Fruit fly (Drosophila melanogaster) whole organism, embryonic: ENCODE measurements around the gene CG12811.
A peak's percentile ranks its signal among the peaks of the same experiment; 100 is the strongest.

Source experiments
- Ada2b ChIP-seq: fragments of 200-800 bp; sonication (Bioruptor generic); IDR thresholded peaks from 2 replicates; pipeline ENCODE4 v1.3.6; 2022; ENCODE audit warnings: missing biosample characterization, missing genetic modification characterization
- BEAF-32 ChIP-seq: fragments of 200-800 bp; sonication (Bioruptor generic); optimal IDR thresholded peaks from 3 replicates; lab custom pipeline; 2017; ENCODE audit warnings: missing biosample characterization, missing genetic modification characterization, mild to moderate bottlenecking, moderate library complexity, missing genetic modification reagents
- Bdp1 ChIP-seq: fragments of 200-800 bp; sonication (Bioruptor generic); optimal IDR thresholded peaks from 3 replicates; lab custom pipeline; 2016; ENCODE audit warnings: missing biosample characterization, missing genetic modification characterization
- CG10321 ChIP-seq: fragments of 200-800 bp; sonication (Bioruptor generic); IDR thresholded peaks from 2 replicates; pipeline ENCODE4 v1.3.6; 2022; ENCODE audit warnings: missing biosample characterization, missing genetic modification characterization
- CG10366 ChIP-seq: fragments of 200-800 bp; sonication (Bioruptor generic); IDR thresholded peaks from 2 replicates; pipeline ENCODE4 v1.3.6; 2022; ENCODE audit warnings: missing biosample characterization, missing genetic modification characterization
- CG10462 ChIP-seq: fragments of 200-800 bp; sonication (Bioruptor generic); optimal IDR thresholded peaks from 2 replicates; lab custom pipeline; 2016; ENCODE audit warnings: missing biosample characterization, missing genetic modification characterization
- CG10959 ChIP-seq: fragments of 200-800 bp; sonication (Bioruptor generic); IDR thresholded peaks from 2 replicates; pipeline ENCODE4 v1.3.6; 2022; ENCODE audit warnings: missing biosample characterization, missing genetic modification characterization
- CG12104 ChIP-seq: fragments of 200-800 bp; sonication (Bioruptor generic); optimal IDR thresholded peaks from 3 replicates; lab custom pipeline; 2016; ENCODE audit warnings: missing biosample characterization, missing genetic modification characterization
- CG1233 ChIP-seq: fragments of 200-800 bp; sonication (Bioruptor generic); optimal IDR thresholded peaks from 4 replicates; lab custom pipeline; 2018; ENCODE audit warnings: missing biosample characterization, mild to moderate bottlenecking, missing genetic modification characterization
- CG13287 ChIP-seq: fragments of 200-800 bp; sonication (Bioruptor generic); IDR thresholded peaks from 2 replicates; pipeline ENCODE4 v1.3.6; 2022; ENCODE audit warnings: missing biosample characterization, missing genetic modification characterization; ENCODE audit not compliant: partially characterized antibody
- CG1529 ChIP-seq: fragments of 200-800 bp; sonication (Bioruptor generic); optimal IDR thresholded peaks from 3 replicates; lab custom pipeline; 2018; ENCODE audit warnings: missing biosample characterization, missing genetic modification characterization
- CG15696 ChIP-seq: fragments of 200-800 bp; sonication (Bioruptor generic); optimal IDR thresholded peaks from 2 replicates; lab custom pipeline; 2019; ENCODE audit warnings: missing biosample characterization, mild to moderate bottlenecking, missing genetic modification characterization, moderate library complexity
- CG18011 ChIP-seq: fragments of 200-800 bp; sonication (Bioruptor generic); optimal IDR thresholded peaks from 2 replicates; lab custom pipeline; 2017; ENCODE audit warnings: missing biosample characterization, missing genetic modification characterization, mild to moderate bottlenecking, moderate library complexity, missing genotype
- CG18476 ChIP-seq: fragments of 200-800 bp; sonication (Bioruptor generic); optimal IDR thresholded peaks from 2 replicates; lab custom pipeline; 2016; ENCODE audit warnings: missing biosample characterization, mild to moderate bottlenecking, missing genetic modification characterization
- CG3065 ChIP-seq: fragments of 200-800 bp; sonication (Bioruptor generic); optimal IDR thresholded peaks from 2 replicates; lab custom pipeline; 2016; ENCODE audit warnings: missing biosample characterization, missing genetic modification characterization
- CG34376 ChIP-seq: fragments of 200-800 bp; sonication (Bioruptor generic); optimal IDR thresholded peaks from 2 replicates; lab custom pipeline; 2018; ENCODE audit warnings: missing biosample characterization, mild to moderate bottlenecking, missing genetic modification characterization
- CG34422 ChIP-seq: fragments of 200-800 bp; sonication (Bioruptor generic); IDR thresholded peaks from 3 replicates; pipeline ENCODE4 v1.3.6; 2022; ENCODE audit warnings: missing biosample characterization, missing genetic modification characterization
- CG3838 ChIP-seq: fragments of 200-800 bp; sonication (Bioruptor generic); optimal IDR thresholded peaks from 3 replicates; lab custom pipeline; 2016; ENCODE audit warnings: missing biosample characterization, missing genetic modification characterization
- CG8281 ChIP-seq: fragments of 200-800 bp; sonication (Bioruptor generic); optimal IDR thresholded peaks from 2 replicates; lab custom pipeline; 2018; ENCODE audit warnings: missing biosample characterization, mild to moderate bottlenecking, missing genetic modification characterization, moderate library complexity
- CG9609 ChIP-seq: fragments of 200-800 bp; sonication (Bioruptor generic); optimal IDR thresholded peaks from 3 replicates; lab custom pipeline; 2016; ENCODE audit warnings: missing biosample characterization, missing genetic modification characterization
- D ChIP-seq, 2 experiments: fragments of 200-800 bp in 1 of 2; fragments of >200 bp in 1 of 2; sonication (Bioruptor generic) in 1 of 2; optimal IDR thresholded peaks; 2 replicates in 1 of 2; 3 replicates in 1 of 2; lab custom pipeline; 2017; ENCODE audit warnings: mild to moderate bottlenecking in 1 of 2, missing biosample characterization in 1 of 2, missing genetic modification characterization in 1 of 2, missing genetic modification reagents in 1 of 2
- Deaf1 ChIP-seq: fragments of 200-800 bp; optimal IDR thresholded peaks from 3 replicates; lab custom pipeline; 2019; ENCODE audit warnings: missing biosample characterization, mild to moderate bottlenecking, missing genetic modification characterization, moderate library complexity
- Doc3 ChIP-seq: fragments of 200-800 bp; sonication (Bioruptor generic); IDR thresholded peaks from 3 replicates; pipeline ENCODE4 v1.3.6; 2022; ENCODE audit warnings: missing biosample characterization, missing genetic modification characterization; ENCODE audit not compliant: partially characterized antibody
- Fer3 ChIP-seq: fragments of 200-800 bp; sonication (Bioruptor generic); optimal IDR thresholded peaks from 2 replicates; lab custom pipeline; 2018; ENCODE audit warnings: missing biosample characterization, mild to moderate bottlenecking, missing genetic modification characterization, moderate library complexity
- GATAe ChIP-seq: fragments of 200-800 bp; sonication (Bioruptor generic); conservative IDR thresholded peaks from 2 replicates; pipeline ENCODE4 v1.3.6; 2022; ENCODE audit warnings: missing biosample characterization, missing genetic modification characterization
- Pdp1 ChIP-seq, 2 experiments: fragments of 200-800 bp; sonication (Bioruptor generic); optimal IDR thresholded peaks; 3 replicates each; lab custom pipeline; 2016; ENCODE audit warnings: missing biosample characterization in 2 of 2, missing genetic modification characterization in 2 of 2, mild to moderate bottlenecking in 1 of 2, moderate library complexity in 1 of 2
- Ravus ChIP-seq: fragments of 200-800 bp; sonication (Bioruptor generic); IDR thresholded peaks from 2 replicates; pipeline ENCODE4 v1.3.6; 2022; ENCODE audit warnings: missing biosample characterization, missing genetic modification characterization
- bsh ChIP-seq, 2 experiments: fragments of 200-800 bp; sonication (Bioruptor generic); optimal IDR thresholded peaks; 2 replicates each; lab custom pipeline; 2017 to 2018; ENCODE audit warnings: mild to moderate bottlenecking in 2 of 2, missing biosample characterization in 2 of 2, missing genetic modification characterization in 2 of 2, moderate library complexity in 1 of 2
- disco-r ChIP-seq: fragments of 200-800 bp; sonication (Bioruptor generic); optimal IDR thresholded peaks from 2 replicates; lab custom pipeline; 2016; ENCODE audit warnings: missing biosample characterization, missing genetic modification characterization
- en ChIP-seq: fragments of 200-800 bp; sonication (Bioruptor generic); optimal IDR thresholded peaks from 2 replicates; lab custom pipeline; 2016; ENCODE audit warnings: missing biosample characterization, missing genetic modification characterization
- exex ChIP-seq: fragments of 200-800 bp; sonication (Bioruptor generic); optimal IDR thresholded peaks from 4 replicates; lab custom pipeline; 2018; ENCODE audit warnings: missing biosample characterization, mild to moderate bottlenecking, missing genetic modification characterization, moderate library complexity
- fru ChIP-seq: fragments of >200 bp; optimal IDR thresholded peaks from 2 replicates; lab custom pipeline; 2017
- ftz-f1 ChIP-seq: fragments of 200-800 bp; sonication (Bioruptor generic); optimal IDR thresholded peaks from 2 replicates; lab custom pipeline; 2016; ENCODE audit warnings: missing biosample characterization, missing genetic modification characterization
- gem ChIP-seq: fragments of 200-800 bp; sonication (Bioruptor generic); optimal IDR thresholded peaks from 2 replicates; lab custom pipeline; 2019; ENCODE audit warnings: missing biosample characterization, mild to moderate bottlenecking, missing genetic modification characterization, moderate library complexity
- grn ChIP-seq: fragments of 200-800 bp; sonication (Bioruptor generic); optimal IDR thresholded peaks from 3 replicates; lab custom pipeline; 2017; ENCODE audit warnings: missing biosample characterization, missing genetic modification characterization
- gsb-n ChIP-seq: fragments of 200-800 bp; sonication (Bioruptor generic); optimal IDR thresholded peaks from 3 replicates; lab custom pipeline; 2018; ENCODE audit warnings: missing biosample characterization, mild to moderate bottlenecking, missing genetic modification characterization
- hkb ChIP-seq, 2 experiments: fragments of 200-800 bp in 1 of 2; fragments of >200 bp in 1 of 2; sonication (Bioruptor generic) in 1 of 2; IDR thresholded peaks in 1 of 2; optimal IDR thresholded peaks in 1 of 2; 2 replicates each; pipeline versions ENCODE4 v1.3.6 to Lab custom; 2017 to 2022; ENCODE audit warnings: missing biosample characterization in 1 of 2, missing genetic modification characterization in 1 of 2
- kah ChIP-seq: fragments of 200-800 bp; sonication (Bioruptor generic); optimal IDR thresholded peaks from 2 replicates; lab custom pipeline; 2018; ENCODE audit warnings: missing biosample characterization, mild to moderate bottlenecking, missing genetic modification characterization
- phol ChIP-seq: fragments of 200-800 bp; sonication (Bioruptor generic); optimal IDR thresholded peaks from 3 replicates; lab custom pipeline; 2018; ENCODE audit warnings: missing biosample characterization, mild to moderate bottlenecking, missing genetic modification characterization, moderate library complexity
- pros ChIP-seq: fragments of 200-800 bp; sonication (Bioruptor generic); optimal IDR thresholded peaks from 3 replicates; lab custom pipeline; 2019; ENCODE audit warnings: missing biosample characterization, mild to moderate bottlenecking, missing genetic modification characterization, moderate library complexity
- sr ChIP-seq: fragments of 200-800 bp; sonication (Bioruptor generic); IDR thresholded peaks from 3 replicates; pipeline ENCODE4 v1.3.6; 2022; ENCODE audit warnings: missing biosample characterization, missing genetic modification characterization
- tna ChIP-seq: fragments of 200-800 bp; sonication (Bioruptor generic); IDR thresholded peaks from 2 replicates; pipeline ENCODE4 v1.3.6; 2022; ENCODE audit warnings: missing biosample characterization, missing genetic modification characterization; ENCODE audit not compliant: partially characterized antibody
- tup ChIP-seq: fragments of 200-800 bp; sonication (Bioruptor generic); optimal IDR thresholded peaks from 2 replicates; lab custom pipeline; 2016; ENCODE audit warnings: missing biosample characterization, mild to moderate bottlenecking, missing genetic modification characterization, moderate library complexity

CG12811 gene

dm6 chr3R:10062324-10062723, 13.7 kb upstream of the CG12811 start, which contains the start of gene CG33630:
CG33630 (plus strand) TSS chr3R:10062624.
- no peak for TF ChIP-seq en (GFP tag; lab: Kevin White, UChicago)
- TF ChIP-seq sr (GFP tag; lab: Robert Waterston, UW) = no peak
- peak in 1 of 2 experiments; percentile 63 for TF ChIP-seq Pdp1 (GFP tag; optimal IDR thresholded peaks at IDR 0.05; lab: Kevin White, UChicago)

- no peak for TF ChIP-seq CG3065 (GFP tag; lab: Kevin White, UChicago)
- no peak for TF ChIP-seq tna
- TF ChIP-seq phol (tag; lab: Kevin White, UChicago) = no peak
- TF ChIP-seq gem = no peak
- no peak for TF ChIP-seq CG13287 (GFP tag; lab: Robert Waterston, UW)
- TF ChIP-seq CG12104 (GFP tag; lab: Kevin White, UChicago) = no peak
- no peak for TF ChIP-seq Doc3
- no peak for TF ChIP-seq CG34422 (GFP tag; lab: Robert Waterston, UW)
- TF ChIP-seq fru (lab: Kevin White, UChicago) = no peak
- no peak for TF ChIP-seq gsb-n (tag; lab: Kevin White, UChicago)
Observed at dm6 chr3R:10059952-10060351, 11.4 kb upstream of the CG12811 start, which contains the start of gene Npc2c. Npc2c (plus strand) TSS chr3R:10060252.

- TF ChIP-seq CG8281 (tag; lab: Kevin White, UChicago) (peak; percentile 47), grn (GFP tag; lab: Kevin White, UChicago) (peak; percentile 68), CG34376 (peak; percentile 75), kah (GFP tag; lab: Kevin White, UChicago) (no peak), Bdp1 (GFP tag; lab: Kevin White, UChicago) (no peak), bsh (GFP tag; optimal IDR thresholded peaks at IDR 0.05; lab: Kevin White, UChicago) (no peak), disco-r (GFP tag; lab: Kevin White, UChicago) (no peak), CG15696 (tag; lab: Kevin White, UChicago) (no peak), BEAF-32 (GFP tag; lab: Kevin White, UChicago) (no peak), exex (tag; lab: Kevin White, UChicago) (peak; percentile 96), Ravus (no peak), CG3838 (GFP tag; lab: Kevin White, UChicago) (no peak)
Observed at dm6 chr3R:10059358-10059757, 10.8 kb upstream of the CG12811 start.

dm6 chr3R:10056647-10057046, 8.1 kb upstream of the CG12811 start:
- TF ChIP-seq CG9609 = no peak
- TF ChIP-seq tna = no peak
- TF ChIP-seq CG1233 (GFP tag; lab: Kevin White, UChicago) = no peak
- TF ChIP-seq CG10959 (GFP tag; lab: Robert Waterston, UW) = 0 out of 2 replicates have a peak, but pooled peaks have one; percentile 8
- no peak for TF ChIP-seq CG1529 (GFP tag; lab: Kevin White, UChicago)
- peak; percentile 65 for TF ChIP-seq hkb (optimal IDR thresholded peaks at IDR 0.05; lab: Kevin White, UChicago)
- no peak for TF ChIP-seq hkb (GFP tag; IDR thresholded peaks at IDR 0.05; lab: Robert Waterston, UW)
- peak; percentile 56 for TF ChIP-seq pros (GFP tag; lab: Kevin White, UChicago)
- TF ChIP-seq CG18476 (GFP tag; lab: Kevin White, UChicago) = peak; percentile 86

dm6 chr3R:10055951-10056350, 7.4 kb upstream of the CG12811 start, which contains the start of gene Npc2d:
Npc2d (minus strand) TSS chr3R:10056083.
- TF ChIP-seq CG10321 (GFP tag; lab: Robert Waterston, UW) (no peak), Fer3 (tag; lab: Kevin White, UChicago) (no peak), Deaf1 (tag; lab: Kevin White, UChicago) (peak; percentile 57), CG18011 (peak; percentile 81), exex (tag; lab: Kevin White, UChicago) (peak; percentile 24), GATAe (GFP tag; lab: Robert Waterston, UW) (peak; percentile 44; the same call in 1 of the 2 replicates), D (optimal IDR thresholded peaks at IDR 0.05; lab: Kevin White, UChicago) (no peak), D (GFP tag; optimal IDR thresholded peaks at IDR 0.05; lab: Kevin White, UChicago) (no peak), CG10462 (GFP tag; lab: Kevin White, UChicago) (no peak), Ada2b (no peak), CG10366 (no peak), ftz-f1 (no peak), tup (GFP tag; lab: Kevin White, UChicago) (no peak)
